Worm (Caenorhabditis elegans) whole organism, L4 larva: ENCODE measurements around the gene tag-329.
A peak's percentile ranks its signal among the peaks of the same experiment; 100 is the strongest.

Source experiments
- F26F4.8 ChIP-seq: fragments of 200-800 bp; sonication (Bioruptor generic); conservative IDR thresholded peaks from 2 replicates; pipeline ENCODE4 v1.3.6; 2022; ENCODE audit warnings: missing genetic modification characterization, missing compliant biosample characterization
- F37D6.2 ChIP-seq: sonication (generic microtip); optimal IDR thresholded peaks from 2 replicates; lab custom pipeline; 2016; ENCODE audit warnings: mild to moderate bottlenecking, missing genetic modification characterization, missing compliant biosample characterization
- R02D3.7 ChIP-seq: fragments of 150-350 bp; sonication (generic microtip); optimal IDR thresholded peaks from 3 replicates; lab custom pipeline; 2014; ENCODE audit warnings: missing biosample characterization, missing genetic modification characterization
- T20F7.1 ChIP-seq: fragments of 200-800 bp; sonication (Bioruptor generic); optimal IDR thresholded peaks from 2 replicates; lab custom pipeline; 2018; ENCODE audit warnings: mild to moderate bottlenecking, missing genetic modification characterization, missing compliant biosample characterization
- T26A8.4 ChIP-seq: fragments of 200-800 bp; sonication (Bioruptor generic); IDR thresholded peaks from 2 replicates; pipeline ENCODE4 v1.3.6; 2022; ENCODE audit warnings: missing genetic modification characterization, missing compliant biosample characterization
- Y48G9A.11 ChIP-seq: fragments of 200-800 bp; sonication (Bioruptor generic); IDR thresholded peaks from 2 replicates; pipeline ENCODE4 v1.3.6; 2022; ENCODE audit warnings: missing genetic modification reagents, missing genetic modification characterization, missing compliant biosample characterization
- Y75B8A.6 ChIP-seq: fragments of 200-800 bp; sonication (Bioruptor generic); IDR thresholded peaks from 2 replicates; pipeline ENCODE4 v1.3.6; 2022; ENCODE audit warnings: missing genetic modification reagents, missing genetic modification characterization, missing compliant biosample characterization
- aha-1 ChIP-seq: fragments of 150-350 bp; peaks from one replicate; lab custom pipeline; 2014; ENCODE audit warnings: missing biosample characterization, missing genetic modification characterization
- aly-2 ChIP-seq: sonication (generic microtip); optimal IDR thresholded peaks from 2 replicates; lab custom pipeline; 2018; ENCODE audit warnings: missing biosample characterization, missing genetic modification characterization
- ama-1 ChIP-seq: fragments of 150-350 bp; optimal IDR thresholded peaks from 2 replicates; lab custom pipeline; 2014; ENCODE audit warnings: inconsistent platforms, mixed read lengths
- arid-1 ChIP-seq: fragments of 200-800 bp; sonication (Bioruptor generic); conservative IDR thresholded peaks from 2 replicates; pipeline ENCODE4 v1.3.6; 2022; ENCODE audit warnings: missing genetic modification reagents, missing genetic modification characterization, missing compliant biosample characterization
- ceh-28 ChIP-seq: fragments of 150-350 bp; optimal IDR thresholded peaks from 2 replicates; lab custom pipeline; 2014; ENCODE audit warnings: missing biosample characterization, missing genetic modification reagents, missing genetic modification characterization
- ceh-32 ChIP-seq: sonication (generic microtip); optimal IDR thresholded peaks from 2 replicates; lab custom pipeline; 2016; ENCODE audit warnings: mild to moderate bottlenecking, missing genetic modification characterization, missing compliant biosample characterization; ENCODE audit not compliant: poor library complexity
- ceh-44 ChIP-seq: fragments of 200-800 bp; sonication (Bioruptor generic); IDR thresholded peaks from 2 replicates; pipeline ENCODE4 v1.3.6; 2022; ENCODE audit warnings: missing genetic modification reagents, missing genetic modification characterization, missing compliant biosample characterization
- cey-2 ChIP-seq: sonication (generic microtip); optimal IDR thresholded peaks from 3 replicates; lab custom pipeline; 2017; ENCODE audit warnings: missing genetic modification characterization, mild to moderate bottlenecking, missing compliant biosample characterization, antibody characterized with exemption, borderline replicate concordance; ENCODE audit not compliant: insufficient read depth
- daf-12 ChIP-seq: fragments of 150-350 bp; optimal IDR thresholded peaks from 2 replicates; lab custom pipeline; 2014; ENCODE audit warnings: missing biosample characterization, missing genetic modification reagents, missing genetic modification characterization
- daf-8 ChIP-seq: fragments of 200-800 bp; sonication (Bioruptor generic); IDR thresholded peaks from 2 replicates; pipeline ENCODE4 v1.3.6; 2022; ENCODE audit warnings: missing genetic modification characterization, missing compliant biosample characterization
- dmd-6 ChIP-seq: fragments of 200-800 bp; sonication (Bioruptor generic); IDR thresholded peaks from 2 replicates; pipeline ENCODE4 v1.3.6; 2022; ENCODE audit warnings: missing genetic modification reagents, missing genetic modification characterization, missing compliant biosample characterization
- dmd-8 ChIP-seq: fragments of 200-800 bp; sonication (Bioruptor generic); IDR thresholded peaks from 2 replicates; pipeline ENCODE4 v1.3.6; 2022; ENCODE audit warnings: missing genetic modification characterization, missing compliant biosample characterization
- dmd-9 ChIP-seq: fragments of 200-800 bp; sonication (Bioruptor generic); IDR thresholded peaks from 2 replicates; pipeline ENCODE4 v1.3.6; 2022; ENCODE audit warnings: missing genetic modification reagents, missing genetic modification characterization, missing compliant biosample characterization
- dpl-1 ChIP-seq: fragments of 150-350 bp; optimal IDR thresholded peaks from 2 replicates; lab custom pipeline; 2014; ENCODE audit warnings: missing biosample characterization, missing genetic modification reagents, missing genetic modification characterization
- duxl-1 ChIP-seq: sonication (generic microtip); optimal IDR thresholded peaks from 2 replicates; lab custom pipeline; 2016; ENCODE audit warnings: mild to moderate bottlenecking, missing genetic modification characterization, moderate library complexity, missing compliant biosample characterization; ENCODE audit not compliant: poor library complexity
- dve-1 ChIP-seq: sonication (generic microtip); optimal IDR thresholded peaks from 2 replicates; lab custom pipeline; 2017; ENCODE audit warnings: antibody characterized with exemption, mild to moderate bottlenecking, missing genetic modification characterization, missing compliant biosample characterization; ENCODE audit not compliant: insufficient read depth
- fkh-10 ChIP-seq: fragments of 150-350 bp; optimal IDR thresholded peaks from 2 replicates; lab custom pipeline; 2014; ENCODE audit warnings: missing biosample characterization, missing genetic modification reagents, missing genetic modification characterization
- gei-8 ChIP-seq: fragments of 200-800 bp; sonication (Bioruptor generic); optimal IDR thresholded peaks from 2 replicates; lab custom pipeline; 2018; ENCODE audit warnings: mild to moderate bottlenecking, missing genetic modification characterization, missing compliant biosample characterization
- jun-1 ChIP-seq: fragments of 150-350 bp; optimal IDR thresholded peaks from 2 replicates; lab custom pipeline; 2014; ENCODE audit warnings: missing biosample characterization, missing genetic modification reagents, missing genetic modification characterization
- lim-7 ChIP-seq: fragments of 200-800 bp; sonication (Bioruptor generic); IDR thresholded peaks from 2 replicates; pipeline ENCODE4 v1.3.6; 2022; ENCODE audit warnings: missing genetic modification characterization, missing compliant biosample characterization
- lin-1 ChIP-seq: fragments of 200-800 bp; sonication (Bioruptor generic); IDR thresholded peaks from 2 replicates; pipeline ENCODE4 v1.3.6; 2022; ENCODE audit warnings: missing genetic modification reagents, missing genetic modification characterization, missing compliant biosample characterization
- lin-13 ChIP-seq: fragments of 150-350 bp; optimal IDR thresholded peaks from 2 replicates; lab custom pipeline; 2014; ENCODE audit warnings: missing biosample characterization, missing genetic modification reagents, missing genetic modification characterization
- lin-29 ChIP-seq: fragments of 200-800 bp; sonication (Bioruptor generic); IDR thresholded peaks from 2 replicates; pipeline ENCODE4 v1.3.6; 2022; ENCODE audit warnings: missing genetic modification reagents, missing genetic modification characterization, missing compliant biosample characterization
- lir-3 ChIP-seq: sonication (generic microtip); optimal IDR thresholded peaks from 2 replicates; lab custom pipeline; 2016; ENCODE audit warnings: mild to moderate bottlenecking, missing genetic modification characterization, missing compliant biosample characterization
- madf-9 ChIP-seq: fragments of 200-800 bp; sonication (Bioruptor generic); conservative IDR thresholded peaks from 2 replicates; pipeline ENCODE4 v1.3.6; 2022; ENCODE audit warnings: missing genetic modification reagents, missing genetic modification characterization, missing compliant biosample characterization
- mdl-1 ChIP-seq, 2 experiments: fragments of 150-350 bp in 1 of 2; sonication (generic microtip) in 1 of 2; optimal IDR thresholded peaks; 2 replicates each; lab custom pipeline; 2014 to 2017; ENCODE audit warnings: missing biosample characterization in 2 of 2, missing genetic modification characterization in 2 of 2
- nhr-10 ChIP-seq: fragments of 150-350 bp; optimal IDR thresholded peaks from 2 replicates; lab custom pipeline; 2014; ENCODE audit warnings: missing biosample characterization, missing genetic modification characterization
- nhr-111 ChIP-seq: fragments of 200-800 bp; sonication (Bioruptor generic); optimal IDR thresholded peaks from 2 replicates; lab custom pipeline; 2018; ENCODE audit warnings: mild to moderate bottlenecking, missing genetic modification characterization, missing compliant biosample characterization
- nhr-28 ChIP-seq: fragments of 150-350 bp; optimal IDR thresholded peaks from 2 replicates; lab custom pipeline; 2014; ENCODE audit warnings: missing biosample characterization, missing genetic modification characterization
- nhr-41 ChIP-seq: fragments of 200-800 bp; sonication (Bioruptor generic); IDR thresholded peaks from 2 replicates; pipeline ENCODE4 v1.3.6; 2022; ENCODE audit warnings: missing genetic modification reagents, missing genetic modification characterization, missing compliant biosample characterization
- nhr-77 ChIP-seq: fragments of 150-350 bp; optimal IDR thresholded peaks from 2 replicates; lab custom pipeline; 2014; ENCODE audit warnings: missing biosample characterization, missing genetic modification characterization
- php-3 ChIP-seq: fragments of 200-800 bp; sonication (Bioruptor generic); IDR thresholded peaks from 2 replicates; pipeline ENCODE4 v1.3.6; 2022; ENCODE audit warnings: missing genetic modification reagents, missing genetic modification characterization, missing compliant biosample characterization
- rbr-2 ChIP-seq: sonication (generic microtip); optimal IDR thresholded peaks from 2 replicates; lab custom pipeline; 2016; ENCODE audit warnings: missing genotype, missing genetic modification characterization, missing compliant biosample characterization
- set-16 ChIP-seq: fragments of 200-800 bp; sonication (Bioruptor generic); IDR thresholded peaks from 2 replicates; pipeline ENCODE4 v1.3.6; 2022; ENCODE audit warnings: missing genetic modification reagents, missing genetic modification characterization, missing compliant biosample characterization
- snpc-1.2 ChIP-seq: fragments of 200-800 bp; sonication (Bioruptor generic); IDR thresholded peaks from 2 replicates; pipeline ENCODE4 v1.3.6; 2022; ENCODE audit warnings: missing genetic modification reagents, missing genetic modification characterization, missing compliant biosample characterization
- snpc-4 ChIP-seq: fragments of 150-350 bp; optimal IDR thresholded peaks from 2 replicates; lab custom pipeline; 2014; ENCODE audit warnings: missing biosample characterization, missing genetic modification characterization
- tag-97 ChIP-seq: fragments of 200-800 bp; sonication (Bioruptor generic); IDR thresholded peaks from 2 replicates; pipeline ENCODE4 v1.3.6; 2022; ENCODE audit warnings: missing genetic modification characterization, missing compliant biosample characterization
- unc-130 ChIP-seq: sonication (generic microtip); optimal IDR thresholded peaks from 2 replicates; lab custom pipeline; 2016; ENCODE audit warnings: missing genetic modification reagents, missing genetic modification characterization, missing compliant biosample characterization
- unc-39 ChIP-seq: sonication (generic microtip); optimal IDR thresholded peaks from 2 replicates; lab custom pipeline; 2017; ENCODE audit warnings: missing biosample characterization, missing genetic modification characterization
- unc-62 ChIP-seq, 3 experiments: fragments of 150-350 bp in 1 of 3; sonication (generic microtip); optimal IDR thresholded peaks in 2 of 3; peaks in 1 of 3; 1 replicate in 1 of 3; 2 replicates in 2 of 3; lab custom pipeline; 2014 to 2017; ENCODE audit warnings: missing biosample characterization in 3 of 3, missing genetic modification characterization in 3 of 3, missing genetic modification reagents in 3 of 3, missing genotype in 1 of 3
- vab-7 ChIP-seq: fragments of 200-800 bp; sonication (Bioruptor generic); IDR thresholded peaks from 2 replicates; pipeline ENCODE4 v1.3.6; 2022; ENCODE audit warnings: missing genetic modification reagents, missing genetic modification characterization, missing compliant biosample characterization
- zag-1 ChIP-seq: fragments of 150-350 bp; optimal IDR thresholded peaks from 2 replicates; lab custom pipeline; 2014; ENCODE audit warnings: missing biosample characterization, missing genetic modification characterization
- zfp-2 ChIP-seq: sonication (generic microtip); optimal IDR thresholded peaks from 2 replicates; lab custom pipeline; 2016; ENCODE audit warnings: mild to moderate bottlenecking, missing genetic modification characterization, missing compliant biosample characterization
- zfp-3 ChIP-seq: fragments of 200-800 bp; sonication (Bioruptor generic); conservative IDR thresholded peaks from 2 replicates; pipeline ENCODE4 v1.3.6; 2022; ENCODE audit warnings: missing genetic modification reagents, missing genetic modification characterization, missing compliant biosample characterization
- ztf-7 ChIP-seq: fragments of 150-350 bp; optimal IDR thresholded peaks from 2 replicates; lab custom pipeline; 2014; ENCODE audit warnings: missing biosample characterization, missing genetic modification characterization

tag-329 gene

DNA sequence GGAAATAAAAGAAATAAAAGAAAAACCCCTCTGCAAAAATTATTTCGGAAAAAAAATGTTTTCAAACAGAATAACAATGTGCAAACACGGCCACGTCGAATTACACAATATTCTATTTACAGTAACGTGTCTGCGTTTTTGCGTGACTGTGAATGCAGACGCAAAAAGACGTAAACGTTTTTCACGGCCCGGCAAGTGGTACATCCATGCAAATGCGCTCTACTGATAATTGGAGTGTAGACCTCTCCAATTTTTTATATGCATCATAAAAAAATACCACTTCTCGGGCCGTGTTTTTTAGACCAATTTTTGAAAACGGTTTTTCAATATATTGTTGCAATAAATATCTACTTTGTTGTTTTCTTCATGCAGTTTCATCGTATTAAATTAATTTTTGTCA lies 14.7 kb downstream of the tag-329 start, which contains the start of gene nstp-10 (continued):
- no peak for TF ChIP-seq unc-62 (GFP tag; optimal IDR thresholded peaks at IDR 0.05 in 1 of 2; lab: Kevin White, UChicago)
- TF ChIP-seq unc-62 (tag; optimal IDR thresholded peaks at IDR 0.05; lab: Kevin White, UChicago): no peak
- TF ChIP-seq T26A8.4 (GFP tag; lab: Robert Waterston, UW): no peak
- no peak for TF ChIP-seq zag-1 (tag; lab: Kevin White, UChicago)
- TF ChIP-seq T20F7.1 (GFP tag; lab: Kevin White, UChicago): peak; percentile 54
- TF ChIP-seq F37D6.2 (tag; lab: Kevin White, UChicago): no peak
- TF ChIP-seq F26F4.8: no peak
- TF ChIP-seq lim-7 (GFP tag; lab: Robert Waterston, UW): 0 out of 2 replicates have a peak, but pooled peaks have one; percentile 9
- TF ChIP-seq duxl-1 (tag; lab: Kevin White, UChicago): peak; percentile 15
- no peak for TF ChIP-seq zfp-2 (tag; lab: Kevin White, UChicago)
- TF ChIP-seq php-3: no peak
- no peak for TF ChIP-seq fkh-10
- TF ChIP-seq gei-8 (GFP tag; lab: Kevin White, UChicago): no peak
- peak; percentile 9; the same call in 1 of the 2 replicates for TF ChIP-seq dmd-6 (GFP tag; lab: Robert Waterston, UW)
- TF ChIP-seq nhr-28 (tag; lab: Kevin White, UChicago): no peak
- no peak for TF ChIP-seq zfp-3 (GFP tag; lab: Robert Waterston, UW)
- no peak for TF ChIP-seq daf-12 (tag; lab: Kevin White, UChicago)
- no peak for TF ChIP-seq daf-8 (GFP tag; lab: Robert Waterston, UW)
- peak; percentile 93 for TF ChIP-seq unc-130
- peak; percentile 83 for TF ChIP-seq Y48G9A.11
- TF ChIP-seq lin-1 (GFP tag; lab: Robert Waterston, UW): no peak
- TF ChIP-seq dmd-8: no peak
- TF ChIP-seq mdl-1 (tag; optimal IDR thresholded peaks at IDR 0.05; lab: Kevin White, UChicago): no peak
- no peak for TF ChIP-seq nhr-41 (GFP tag; lab: Robert Waterston, UW)
- no peak for TF ChIP-seq set-16
- peak; percentile 42 for TF ChIP-seq dpl-1
- 0 out of 2 replicates have a peak, but pooled peaks have one; percentile 33 for TF ChIP-seq arid-1 (GFP tag; lab: Robert Waterston, UW)
- TF ChIP-seq nhr-111 (GFP tag; lab: Kevin White, UChicago): no peak
- no peak for TF ChIP-seq snpc-4
- TF ChIP-seq R02D3.7 (tag; lab: Kevin White, UChicago): no peak
- no peak for TF ChIP-seq ama-1 (lab: Kevin White, UChicago)
- no peak for TF ChIP-seq Y75B8A.6 (GFP tag; lab: Robert Waterston, UW)
- no peak for TF ChIP-seq aly-2 (tag; lab: Kevin White, UChicago)
- no peak for TF ChIP-seq lin-29 (GFP tag; lab: Robert Waterston, UW)
- no peak for TF ChIP-seq unc-39 (tag; lab: Kevin White, UChicago)
- TF ChIP-seq cey-2 (tag; lab: Kevin White, UChicago): no peak
- TF ChIP-seq aha-1 (tag; lab: Kevin White, UChicago): peak; percentile 94
- no peak for TF ChIP-seq nhr-10 (tag; lab: Kevin White, UChicago)
- TF ChIP-seq nhr-77 (tag; lab: Kevin White, UChicago): no peak
- no peak for TF ChIP-seq madf-9
- TF ChIP-seq dve-1: peak; percentile 48
- TF ChIP-seq ceh-44: peak; percentile 91
- TF ChIP-seq snpc-1.2: peak; percentile 84
- TF ChIP-seq vab-7 (GFP tag; lab: Robert Waterston, UW): 0 out of 2 replicates have a peak, but pooled peaks have one; percentile 10
- no peak for TF ChIP-seq lir-3 (tag; lab: Kevin White, UChicago)
- TF ChIP-seq ztf-7: no peak
- TF ChIP-seq tag-97: no peak
- TF ChIP-seq ceh-32 (tag; lab: Kevin White, UChicago): no peak
- 0 out of 2 replicates have a peak, but pooled peaks have one; percentile 38 for TF ChIP-seq dmd-9
- TF ChIP-seq jun-1 (tag; lab: Kevin White, UChicago): no peak
- TF ChIP-seq ceh-28 (tag; lab: Kevin White, UChicago): no peak
- TF ChIP-seq lin-13 (GFP tag; lab: Kevin White, UChicago): peak; percentile 34
- no peak for TF ChIP-seq rbr-2 (tag; lab: Kevin White, UChicago)
